Fruit fly (Drosophila melanogaster) S2 (cell line): Measurements from ENCODE around the gene CG42671.

Source experiments
- CG8478 ChIP-seq: fragments of >200 bp; optimal IDR thresholded peaks from 2 replicates; lab custom pipeline; 2018
- CTCF ChIP-seq, 2 experiments: fragments of >200 bp; optimal IDR thresholded peaks; 2 replicates each; lab custom pipeline; 2018

- TF ChIP-seq CG8478, result no peak
- TF ChIP-seq CTCF (optimal IDR thresholded peaks at IDR 0.05; lab: Kevin White, UChicago), result no peak
Observed at dm6 chr3L:11214406-11215243, at the start of gene CG42671.
